Fruit fly (Drosophila melanogaster): Measurements from ENCODE around the gene LPCAT.
A peak's percentile ranks its signal among the peaks of the same experiment; 100 is the strongest.

The LPCAT gene

DNA sequence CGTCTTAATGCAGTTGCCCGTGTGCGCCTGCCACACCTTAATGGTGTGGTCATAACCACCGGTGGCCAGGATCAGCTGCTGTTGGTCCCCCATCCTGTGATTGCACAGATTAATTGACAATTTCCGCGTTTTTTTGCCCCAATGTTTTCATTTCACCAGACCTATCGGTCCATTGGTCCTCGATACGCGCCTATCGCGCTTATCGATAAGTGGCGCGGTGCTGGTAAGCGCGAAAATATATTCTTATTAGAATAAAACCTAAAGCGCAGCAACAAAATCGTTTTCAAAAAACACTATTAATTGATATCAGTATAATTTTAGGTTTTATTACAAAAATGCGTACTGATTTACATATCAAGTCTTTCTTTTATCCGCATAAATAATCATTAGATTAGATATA lies 26.0 kb upstream of the LPCAT start, which contains the start of gene Lst8:
TSS of gene Lst8 (minus strand) at position 187 of the 400 bp plus-strand sequence.
- TF ChIP-seq psq (GFP tag; optimal IDR thresholded peaks at IDR 0.05) (no peak), usp (GFP tag; optimal IDR thresholded peaks at IDR 0.05) (no peak), rgr (GFP tag; optimal IDR thresholded peaks at IDR 0.05) (peak; percentile 3), Hr83 (GFP tag; optimal IDR thresholded peaks at IDR 0.05; ENCODE audit: poor library complexity, severe bottlenecking) (no peak), h (GFP tag; optimal IDR thresholded peaks at IDR 0.05) (peak; percentile 10)

dm6 chrX:9600818-9601732 lies 21.3 kb upstream of the LPCAT start, which contains the start of gene Gga:
Gene Gga, plus strand, starts transcription at chrX:9601030.
- TF ChIP-seq h (GFP tag; optimal IDR thresholded peaks at IDR 0.05) = peak; percentile 10
- TF ChIP-seq pan (optimal IDR thresholded peaks at IDR 0.05) = no peak
- TF ChIP-seq Rel (GFP tag; optimal IDR thresholded peaks at IDR 0.05) = no peak
- TF ChIP-seq Rel (tag; optimal IDR thresholded peaks at IDR 0.05) = peak; percentile 22
- TF ChIP-seq foxo (GFP tag; optimal IDR thresholded peaks at IDR 0.05) = no peak
- TF ChIP-seq Sp1 (GFP tag; optimal IDR thresholded peaks at IDR 0.05) = peak; percentile 8
- TF ChIP-seq CG9705 (GFP tag; optimal IDR thresholded peaks at IDR 0.05) = no peak
- TF ChIP-seq ey (GFP tag; optimal IDR thresholded peaks at IDR 0.05) = no peak
- TF ChIP-seq CG32264 (GFP tag; optimal IDR thresholded peaks at IDR 0.05) = no peak
- TF ChIP-seq GATAd (GFP tag; optimal IDR thresholded peaks at IDR 0.05) = no peak
- TF ChIP-seq OdsH (GFP tag; optimal IDR thresholded peaks at IDR 0.05) = no peak
- no peak for TF ChIP-seq Abd-B (GFP tag; optimal IDR thresholded peaks at IDR 0.05)
- no peak for TF ChIP-seq dsf (GFP tag; optimal IDR thresholded peaks at IDR 0.05; ENCODE audit: borderline replicate concordance)
- no peak for TF ChIP-seq HLH106 (tag; optimal IDR thresholded peaks at IDR 0.05)
- no peak for TF ChIP-seq usp (GFP tag; optimal IDR thresholded peaks at IDR 0.05)
- no peak for TF ChIP-seq dmrt93B (GFP tag; optimal IDR thresholded peaks at IDR 0.05)
- no peak for TF ChIP-seq br (GFP tag; optimal IDR thresholded peaks at IDR 0.05)

dm6 chrX:9600083-9600817 lies 20.5 kb upstream of the LPCAT start:
- TF ChIP-seq dl (GFP tag; optimal IDR thresholded peaks at IDR 0.05; ENCODE audit: insufficient read depth in 1 of 2, partially characterized antibody in 2 of 2) (no peak), GATAd (GFP tag; optimal IDR thresholded peaks at IDR 0.05) (no peak), tai (GFP tag; optimal IDR thresholded peaks at IDR 0.05) (no peak), sage (GFP tag; optimal IDR thresholded peaks at IDR 0.05) (no peak), Hr83 (GFP tag; optimal IDR thresholded peaks at IDR 0.05; ENCODE audit: poor library complexity, severe bottlenecking) (no peak), rgr (GFP tag; optimal IDR thresholded peaks at IDR 0.05) (peak; percentile 60), Rel (GFP tag; optimal IDR thresholded peaks at IDR 0.05) (no peak), Rel (tag; optimal IDR thresholded peaks at IDR 0.05) (no peak), dmrt93B (GFP tag; optimal IDR thresholded peaks at IDR 0.05) (no peak), Dif (GFP tag; optimal IDR thresholded peaks at IDR 0.05; ENCODE audit: partially characterized antibody) (no peak), Dfd (GFP tag; optimal IDR thresholded peaks at IDR 0.05) (no peak), Jra (GFP tag; optimal IDR thresholded peaks at IDR 0.05) (peak; percentile 42), br (GFP tag; optimal IDR thresholded peaks at IDR 0.05) (peak; percentile 67), dsf (GFP tag; optimal IDR thresholded peaks at IDR 0.05; ENCODE audit: borderline replicate concordance) (no peak), Sp1 (GFP tag; optimal IDR thresholded peaks at IDR 0.05) (peak; percentile 50), HLH106 (tag; optimal IDR thresholded peaks at IDR 0.05) (peak; percentile 44), pan (optimal IDR thresholded peaks at IDR 0.05) (no peak), jim (GFP tag; optimal IDR thresholded peaks at IDR 0.05) (no peak), Vsx2 (GFP tag; optimal IDR thresholded peaks at IDR 0.05; ENCODE audit: partially characterized antibody) (no peak), usp (GFP tag; optimal IDR thresholded peaks at IDR 0.05) (no peak), N (GFP tag; optimal IDR thresholded peaks at IDR 0.05) (no peak), fru (GFP tag; optimal IDR thresholded peaks at IDR 0.05) (peak; percentile 77), h (GFP tag; optimal IDR thresholded peaks at IDR 0.05) (peak; percentile 70), lola (GFP tag; optimal IDR thresholded peaks at IDR 0.05) (no peak), woc (GFP tag; optimal IDR thresholded peaks at IDR 0.05) (peak; percentile 76), Myc (optimal IDR thresholded peaks at IDR 0.05) (peak; percentile 59), Hr78 (GFP tag; optimal IDR thresholded peaks at IDR 0.05) (no peak), CG32264 (GFP tag; optimal IDR thresholded peaks at IDR 0.05) (no peak), Mio (GFP tag; optimal IDR thresholded peaks at IDR 0.05) (no peak), ey (GFP tag; optimal IDR thresholded peaks at IDR 0.05) (peak; percentile 67), Abd-B (GFP tag; optimal IDR thresholded peaks at IDR 0.05) (no peak), CG9705 (GFP tag; optimal IDR thresholded peaks at IDR 0.05) (no peak), OdsH (GFP tag; optimal IDR thresholded peaks at IDR 0.05) (peak; percentile 59), Hnf4 (GFP tag; optimal IDR thresholded peaks at IDR 0.05) (no peak), foxo (GFP tag; optimal IDR thresholded peaks at IDR 0.05) (peak in 1 of 2 experiments; percentile 75), sv (GFP tag; optimal IDR thresholded peaks at IDR 0.05) (peak; percentile 62), brk (GFP tag; optimal IDR thresholded peaks at IDR 0.05) (no peak), psq (GFP tag; optimal IDR thresholded peaks at IDR 0.05) (peak; percentile 34), CrebA (GFP tag; optimal IDR thresholded peaks at IDR 0.05; ENCODE audit: borderline replicate concordance) (no peak)
